Fruit fly (Drosophila melanogaster): ENCODE measurements around the gene RSG7.

dm6 chrX:16822080-16822479 lies 22.2 kb downstream of the RSG7 start:
- TF ChIP-seq Sin3A (optimal IDR thresholded peaks at IDR 0.05) (no peak), insv (optimal IDR thresholded peaks at IDR 0.05) (no peak), ttk (optimal IDR thresholded peaks at IDR 0.05) (no peak), psq (optimal IDR thresholded peaks at IDR 0.05) (no peak), Myc (optimal IDR thresholded peaks at IDR 0.05) (no peak), h (optimal IDR thresholded peaks at IDR 0.05) (no peak)
